Worm (Caenorhabditis elegans): ENCODE measurements around the gene srx-133.

ce11 chrV:13837173-13837572 lies 11.3 kb upstream of the srx-133 start, which contains the start of gene srx-128:
- no peak for TF ChIP-seq lin-11 (tag; optimal IDR thresholded peaks at IDR 0.05)
- no peak for TF ChIP-seq Y22D7AL.16 (tag; optimal IDR thresholded peaks at IDR 0.05)
- no peak for TF ChIP-seq pha-4 (tag; optimal IDR thresholded peaks at IDR 0.05)
- TF ChIP-seq elt-4 (tag; optimal IDR thresholded peaks at IDR 0.05) = no peak
- no peak for TF ChIP-seq nhr-232 (tag; optimal IDR thresholded peaks at IDR 0.05)
- TF ChIP-seq elt-2 (tag; optimal IDR thresholded peaks at IDR 0.05) = no peak
